Fruit fly (Drosophila melanogaster): Measurements from ENCODE around the gene Ggamma30A.

- TF ChIP-seq wor (GFP tag; IDR thresholded peaks at IDR 0.05) (no peak), pum (GFP tag; optimal IDR thresholded peaks at IDR 0.05) (no peak), CG15011 (GFP tag; optimal IDR thresholded peaks at IDR 0.05) (no peak), CG17385 (GFP tag; optimal IDR thresholded peaks at IDR 0.05) (no peak), tin (GFP tag; optimal IDR thresholded peaks at IDR 0.05) (no peak)
These were observed 5.4 kb upstream of the Ggamma30A start, which contains the start of gene aust for dm6 chr2L:9250942-9251341.
